Fruit fly (Drosophila melanogaster) whole organism, adult: ENCODE measurements around the gene CG15880.
A peak's percentile ranks its signal among the peaks of the same experiment; 100 is the strongest.

ENCODE experiments used
- CG11617 ChIP-seq: fragments of 200-800 bp; sonication (Bioruptor generic); optimal IDR thresholded peaks from 2 replicates; lab custom pipeline; 2017; ENCODE audit warnings: mild to moderate bottlenecking, missing biosample characterization, missing genetic modification reagents, missing genetic modification characterization
- CG12768 ChIP-seq: fragments of 200-800 bp; sonication (Bioruptor generic); optimal IDR thresholded peaks from 2 replicates; lab custom pipeline; 2017; ENCODE audit warnings: missing biosample characterization, missing genetic modification characterization, mild to moderate bottlenecking, moderate library complexity, missing genetic modification reagents
- CG14711 ChIP-seq: fragments of 200-800 bp; sonication (Bioruptor generic); optimal IDR thresholded peaks from 2 replicates; lab custom pipeline; 2018; ENCODE audit warnings: missing biosample characterization, mild to moderate bottlenecking, missing genetic modification characterization, moderate library complexity
- CG1620 ChIP-seq: fragments of 200-800 bp; sonication (Bioruptor generic); optimal IDR thresholded peaks from 2 replicates; lab custom pipeline; 2016; ENCODE audit warnings: missing biosample characterization, missing genetic modification characterization
- CG33017 ChIP-seq: fragments of 200-800 bp; sonication (Bioruptor generic); optimal IDR thresholded peaks from 2 replicates; lab custom pipeline; 2018; ENCODE audit warnings: missing biosample characterization, mild to moderate bottlenecking, missing genetic modification characterization, moderate library complexity
- CG5204 ChIP-seq: fragments of 200-800 bp; sonication (Bioruptor generic); optimal IDR thresholded peaks from 2 replicates; lab custom pipeline; 2016; ENCODE audit warnings: missing biosample characterization, missing genetic modification characterization
- CG7045 ChIP-seq: fragments of 200-800 bp; sonication (Bioruptor generic); optimal IDR thresholded peaks from 2 replicates; lab custom pipeline; 2017; ENCODE audit warnings: missing biosample characterization, mild to moderate bottlenecking, missing genetic modification characterization
- CG7101 ChIP-seq: fragments of 200-800 bp; sonication (Bioruptor generic); optimal IDR thresholded peaks from 2 replicates; lab custom pipeline; 2018; ENCODE audit warnings: missing biosample characterization, mild to moderate bottlenecking, missing genetic modification characterization, moderate library complexity
- Clk ChIP-seq: fragments of 200-800 bp; sonication (Bioruptor generic); optimal IDR thresholded peaks from 2 replicates; lab custom pipeline; 2017; ENCODE audit warnings: missing biosample characterization, missing genetic modification characterization
- Crg-1 ChIP-seq: fragments of 200-800 bp; sonication (Bioruptor generic); optimal IDR thresholded peaks from 2 replicates; lab custom pipeline; 2016; ENCODE audit warnings: missing biosample characterization, missing genetic modification characterization
- Hr96 ChIP-seq: fragments of 200-800 bp; sonication (Bioruptor generic); optimal IDR thresholded peaks from 2 replicates; lab custom pipeline; 2016; ENCODE audit warnings: missing biosample characterization, missing genetic modification characterization
- Mnt ChIP-seq: fragments of 200-800 bp; sonication (Bioruptor generic); optimal IDR thresholded peaks from 2 replicates; lab custom pipeline; 2016; ENCODE audit warnings: missing biosample characterization, mild to moderate bottlenecking, missing genetic modification characterization
- bab1 ChIP-seq: fragments of 200-800 bp; sonication (Bioruptor generic); optimal IDR thresholded peaks from 3 replicates; lab custom pipeline; 2019; ENCODE audit warnings: missing biosample characterization, mild to moderate bottlenecking, missing genetic modification characterization, moderate library complexity
- cic ChIP-seq: fragments of 200-800 bp; sonication (Bioruptor generic); optimal IDR thresholded peaks from 2 replicates; lab custom pipeline; 2017; ENCODE audit warnings: missing biosample characterization, mild to moderate bottlenecking, missing genetic modification characterization, moderate library complexity
- cnc ChIP-seq, 2 experiments: fragments of >200 bp; optimal IDR thresholded peaks; 2 replicates each; lab custom pipeline; 2017
- kay ChIP-seq: fragments of 200-800 bp; sonication (Bioruptor generic); peaks from one replicate; lab custom pipeline; 2016; ENCODE audit warnings: missing biosample characterization, missing genetic modification characterization, borderline replicate concordance
- ovo ChIP-seq: fragments of 200-800 bp; sonication (Bioruptor generic); optimal IDR thresholded peaks from 2 replicates; lab custom pipeline; 2016; ENCODE audit warnings: missing biosample characterization, missing genetic modification characterization
- pad ChIP-seq: fragments of 200-800 bp; sonication (Bioruptor generic); optimal IDR thresholded peaks from 3 replicates; lab custom pipeline; 2017; ENCODE audit warnings: missing biosample characterization, missing genetic modification characterization, mild to moderate bottlenecking, moderate library complexity, missing genetic modification reagents
- tj ChIP-seq: fragments of 200-800 bp; sonication (Bioruptor generic); optimal IDR thresholded peaks from 3 replicates; lab custom pipeline; 2017; ENCODE audit warnings: missing biosample characterization, mild to moderate bottlenecking, missing genetic modification characterization, moderate library complexity
- toe ChIP-seq: fragments of 200-800 bp; sonication (Bioruptor generic); optimal IDR thresholded peaks from 2 replicates; lab custom pipeline; 2016; ENCODE audit warnings: missing biosample characterization, missing genetic modification characterization

Gene CG15880

DNA sequence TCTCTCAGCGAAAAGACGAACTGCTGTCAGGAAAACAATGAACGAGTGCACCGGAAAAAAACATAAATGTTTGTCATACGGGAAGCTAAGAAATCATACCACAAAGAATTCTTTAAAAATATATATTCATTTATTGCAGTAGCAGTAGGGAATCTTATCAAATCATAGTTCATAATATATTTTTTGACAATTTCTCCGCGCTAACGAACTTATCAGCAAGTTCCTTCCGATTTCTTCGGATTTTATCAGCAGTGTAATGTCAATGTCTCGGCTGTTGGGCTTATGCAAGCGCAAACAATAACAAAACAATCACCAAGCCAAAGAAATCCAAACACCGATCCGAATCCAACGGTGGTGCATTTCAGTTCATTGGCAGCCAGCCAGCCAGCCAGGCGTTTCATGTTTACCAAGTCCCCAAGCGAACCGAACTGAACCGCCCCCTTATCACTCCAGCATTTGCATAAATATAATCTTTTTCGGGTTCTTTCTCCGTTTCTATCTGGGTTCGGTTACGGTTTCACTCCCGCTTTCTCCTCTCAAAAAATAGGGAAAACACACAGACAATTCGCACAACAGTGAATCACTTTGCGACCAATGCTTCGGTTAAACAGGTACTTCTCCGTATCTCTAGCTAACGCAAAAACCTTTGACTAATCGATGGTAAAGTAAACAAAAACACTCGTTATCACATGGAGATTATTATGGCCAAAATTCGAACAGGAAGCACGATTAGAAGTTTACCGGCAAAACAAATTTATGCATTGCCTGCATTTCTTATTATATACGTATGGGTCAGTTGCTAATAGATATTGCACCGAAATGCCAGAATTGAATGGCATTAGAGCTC, 10.0 kb upstream of the CG15880 start:
- TF ChIP-seq cic (GFP tag; lab: Kevin White, UChicago) (peak; percentile 41), pad (no peak), CG33017 (tag; lab: Kevin White, UChicago) (no peak)

DNA sequence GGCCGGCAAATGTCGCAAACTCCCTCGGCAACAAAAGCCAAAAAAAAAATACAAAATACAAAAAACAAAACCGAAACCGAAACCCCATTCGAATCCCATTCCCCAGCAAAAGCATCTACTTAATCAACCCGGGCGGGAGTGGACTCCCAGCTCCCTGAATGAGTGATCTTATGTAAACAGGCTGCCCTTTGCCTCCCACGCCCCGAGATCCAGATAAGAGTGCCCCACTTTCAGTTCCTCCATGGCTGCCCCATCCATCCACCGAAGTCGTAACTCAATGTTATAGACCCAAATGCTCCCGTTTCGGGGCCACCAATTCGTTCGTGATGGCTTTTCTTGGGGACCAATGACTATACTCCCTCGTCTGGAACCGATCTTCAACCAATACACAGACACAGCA, 9.3 kb upstream of the CG15880 start:
- TF ChIP-seq Clk (GFP tag; lab: Kevin White, UChicago) (no peak), Hr96 (GFP tag; lab: Kevin White, UChicago) (no peak), cic (GFP tag; lab: Kevin White, UChicago) (no peak)

DNA sequence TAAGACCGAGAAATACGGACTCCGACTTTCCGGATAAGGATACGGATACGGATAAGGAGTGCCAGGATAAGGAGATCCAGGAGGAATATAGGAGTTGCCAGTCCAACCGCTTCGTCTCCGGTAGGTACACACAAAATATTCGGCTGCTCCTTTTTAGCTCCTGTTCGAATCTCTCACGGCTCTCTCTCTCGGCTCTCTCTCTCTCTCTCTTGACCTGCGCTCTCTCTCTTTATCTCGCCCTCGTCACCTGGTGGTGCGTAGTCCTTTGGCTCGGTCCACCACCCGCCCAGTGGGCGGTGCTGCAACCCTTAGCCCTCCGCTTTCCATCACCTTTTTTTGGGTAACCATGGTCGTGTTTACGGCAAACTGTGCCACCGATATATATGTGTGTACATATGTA, 8.6 kb upstream of the CG15880 start:
- TF ChIP-seq Crg-1 (GFP tag; lab: Kevin White, UChicago) (no peak), cic (GFP tag; lab: Kevin White, UChicago) (no peak), cnc (optimal IDR thresholded peaks at IDR 0.05; lab: Kevin White, UChicago) (no peak), ovo (no peak), tj (GFP tag; lab: Kevin White, UChicago) (no peak), CG7045 (no peak), CG7101 (tag; lab: Kevin White, UChicago) (no peak), pad (no peak)

DNA sequence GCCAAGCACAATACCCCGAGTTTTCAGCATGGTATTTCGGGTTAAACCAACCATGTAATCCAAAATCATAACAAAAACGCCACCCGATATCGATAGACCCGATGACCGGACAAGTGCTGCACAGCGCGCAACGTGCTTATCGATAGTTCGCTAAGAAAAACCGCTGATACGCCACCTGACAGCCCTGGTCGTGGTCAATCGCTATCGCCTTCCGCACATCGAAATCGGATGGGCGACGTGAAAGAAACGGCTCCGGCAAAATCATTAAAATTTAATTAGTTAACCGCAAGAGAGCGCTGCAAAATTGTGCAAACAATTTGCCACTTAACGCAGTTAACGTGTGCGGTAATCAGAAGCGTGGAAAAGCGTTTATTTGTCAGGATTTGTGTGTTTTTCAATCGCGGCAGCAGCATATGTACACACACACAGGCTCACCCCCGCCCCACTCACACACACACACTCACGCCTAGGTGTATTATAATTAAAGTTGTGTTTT, 8.1 kb upstream of the CG15880 start, which contains the start of the genes CG3862 and dock:
CG3862 (minus strand) TSS at position 94 of the 496 bp plus-strand sequence.
dock (plus strand) TSS at position 202 of the 496 bp plus-strand sequence.
- TF ChIP-seq Crg-1 (GFP tag; lab: Kevin White, UChicago) (peak; percentile 80), toe (GFP tag; lab: Kevin White, UChicago) (no peak), CG33017 (tag; lab: Kevin White, UChicago) (peak; percentile 30), Mnt (GFP tag; lab: Kevin White, UChicago) (peak; percentile 87), cic (GFP tag; lab: Kevin White, UChicago) (peak; percentile 72), CG7101 (tag; lab: Kevin White, UChicago) (peak; percentile 67), tj (GFP tag; lab: Kevin White, UChicago) (peak; percentile 86), bab1 (GFP tag; lab: Kevin White, UChicago) (peak; percentile 85), pad (peak; percentile 62), CG1620 (GFP tag; lab: Kevin White, UChicago) (peak; percentile 63), ovo (peak; percentile 56), kay (GFP tag; lab: Kevin White, UChicago) (no peak), CG5204 (GFP tag; lab: Kevin White, UChicago) (no peak), CG12768 (GFP tag; lab: Kevin White, UChicago) (peak; percentile 71), CG11617 (GFP tag; lab: Kevin White, UChicago) (peak; percentile 43), CG14711 (tag; lab: Kevin White, UChicago) (peak; percentile 83), CG7045 (no peak), Clk (GFP tag; lab: Kevin White, UChicago) (peak; percentile 51), cnc (optimal IDR thresholded peaks at IDR 0.05; lab: Kevin White, UChicago) (no peak), Hr96 (GFP tag; lab: Kevin White, UChicago) (peak; percentile 65)

DNA sequence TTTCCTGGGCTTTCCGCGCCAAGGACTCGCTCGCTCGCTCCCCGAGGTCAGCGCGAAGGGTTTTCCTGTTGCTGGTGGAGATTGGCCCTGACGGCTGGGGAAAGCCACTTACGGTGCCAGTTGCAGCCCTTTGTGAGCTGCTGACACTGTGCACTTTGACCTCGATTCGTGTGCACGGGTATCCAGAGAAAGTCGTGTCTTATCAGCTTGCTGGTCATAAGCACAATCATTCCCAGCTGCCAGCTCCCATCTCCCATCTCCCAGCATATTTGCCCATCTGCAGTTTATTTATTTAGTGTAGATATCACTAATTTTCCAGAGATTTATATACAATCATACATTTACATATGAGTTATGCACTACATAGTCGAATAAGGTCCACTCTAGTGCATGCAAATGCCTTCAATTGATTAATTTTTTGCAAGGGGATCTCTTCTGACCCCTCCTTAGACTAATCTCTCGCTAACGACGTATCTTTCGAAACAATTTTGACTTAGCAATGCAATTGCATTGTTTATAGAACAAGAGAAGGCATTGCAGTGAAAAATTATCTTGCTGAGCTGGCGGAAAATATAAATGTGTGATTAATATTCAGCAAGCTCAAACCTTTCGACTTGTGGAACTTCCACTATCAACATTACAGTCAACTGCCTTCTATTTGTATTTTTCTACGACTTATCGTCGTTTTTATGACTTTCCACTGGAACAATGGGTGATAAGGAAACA, 4.4 kb upstream of the CG15880 start:
- TF ChIP-seq CG14711 (tag; lab: Kevin White, UChicago) = no peak
- TF ChIP-seq ovo = no peak
- peak; percentile 21 for TF ChIP-seq cic (GFP tag; lab: Kevin White, UChicago)
- no peak for TF ChIP-seq CG1620 (GFP tag; lab: Kevin White, UChicago)
- TF ChIP-seq Clk (GFP tag; lab: Kevin White, UChicago) = no peak
- TF ChIP-seq cnc (optimal IDR thresholded peaks at IDR 0.05; lab: Kevin White, UChicago) = no peak
- no peak for TF ChIP-seq CG12768 (GFP tag; lab: Kevin White, UChicago)
- no peak for TF ChIP-seq CG7045
- peak; percentile 16 for TF ChIP-seq Crg-1 (GFP tag; lab: Kevin White, UChicago)
- TF ChIP-seq CG7101 (tag; lab: Kevin White, UChicago) = peak; percentile 4
- TF ChIP-seq tj (GFP tag; lab: Kevin White, UChicago) = peak; percentile 93
- no peak for TF ChIP-seq CG5204 (GFP tag; lab: Kevin White, UChicago)
- no peak for TF ChIP-seq CG33017 (tag; lab: Kevin White, UChicago)
- TF ChIP-seq Mnt (GFP tag; lab: Kevin White, UChicago) = no peak
- TF ChIP-seq bab1 (GFP tag; lab: Kevin White, UChicago) = no peak
- TF ChIP-seq pad = no peak
- no peak for TF ChIP-seq toe (GFP tag; lab: Kevin White, UChicago)
- no peak for TF ChIP-seq CG11617 (GFP tag; lab: Kevin White, UChicago)
- TF ChIP-seq Hr96 (GFP tag; lab: Kevin White, UChicago) = no peak
- TF ChIP-seq kay (GFP tag; lab: Kevin White, UChicago) = no peak
